Fruit fly (Drosophila melanogaster) whole organism, prepupa: ENCODE measurements around the gene Drak.

Source experiments
- CG11762 ChIP-seq: fragments of 200-800 bp; sonication (Bioruptor generic); optimal IDR thresholded peaks from 3 replicates; lab custom pipeline; 2016; ENCODE audit warnings: missing biosample characterization, missing genetic modification characterization; ENCODE audit not compliant: insufficient read depth
- CG15336 ChIP-seq: fragments of 200-800 bp; sonication (Bioruptor generic); IDR thresholded peaks from 2 replicates; pipeline ENCODE4 v1.3.6; 2022; ENCODE audit warnings: missing biosample characterization, missing genetic modification characterization
- CG6163 ChIP-seq: fragments of 200-800 bp; sonication (Bioruptor generic); IDR thresholded peaks from 3 replicates; pipeline ENCODE4 v1.3.6; 2022; ENCODE audit warnings: missing biosample characterization, missing genetic modification characterization
- CG6276 ChIP-seq: fragments of 200-800 bp; sonication (Bioruptor generic); optimal IDR thresholded peaks from 2 replicates; lab custom pipeline; 2017; ENCODE audit warnings: missing biosample characterization, mild to moderate bottlenecking, missing genetic modification characterization
- CG6854 ChIP-seq: fragments of 200-800 bp; sonication (Bioruptor generic); optimal IDR thresholded peaks from 2 replicates; lab custom pipeline; 2017; ENCODE audit warnings: missing biosample characterization, mild to moderate bottlenecking, missing genetic modification characterization
- Ets96B ChIP-seq: fragments of 200-800 bp; optimal IDR thresholded peaks from 2 replicates; lab custom pipeline; 2019; ENCODE audit warnings: missing biosample characterization, mild to moderate bottlenecking, missing genetic modification characterization, moderate library complexity
- Hr38 ChIP-seq: sonication (Bioruptor generic); optimal IDR thresholded peaks from 2 replicates; lab custom pipeline; 2016; ENCODE audit warnings: missing biosample characterization, missing genetic modification characterization
- Lpt ChIP-seq: fragments of 200-800 bp; sonication (Bioruptor generic); optimal IDR thresholded peaks from 3 replicates; lab custom pipeline; 2016; ENCODE audit warnings: missing biosample characterization, missing genetic modification characterization
- acj6 ChIP-seq: fragments of 200-800 bp; sonication (Bioruptor generic); optimal IDR thresholded peaks from 3 replicates; lab custom pipeline; 2016; ENCODE audit warnings: missing biosample characterization, missing genetic modification characterization
- dac ChIP-seq: fragments of 200-800 bp; sonication (Bioruptor generic); optimal IDR thresholded peaks from 2 replicates; lab custom pipeline; 2017; ENCODE audit warnings: missing biosample characterization, mild to moderate bottlenecking, missing genetic modification characterization
- esn ChIP-seq: fragments of 200-800 bp; sonication (Bioruptor generic); optimal IDR thresholded peaks from 2 replicates; lab custom pipeline; 2016; ENCODE audit warnings: missing biosample characterization, mild to moderate bottlenecking, missing genetic modification characterization, moderate library complexity

- TF ChIP-seq CG6854 (GFP tag; lab: Kevin White, UChicago): peak; percentile 5
- TF ChIP-seq CG11762 (GFP tag; lab: Kevin White, UChicago): no peak
- TF ChIP-seq acj6 (GFP tag; lab: Kevin White, UChicago): no peak
- TF ChIP-seq Hr38 (GFP tag; lab: Kevin White, UChicago): no peak
- peak; percentile 20 for TF ChIP-seq CG6276 (GFP tag; lab: Kevin White, UChicago)
- TF ChIP-seq CG6163 (GFP tag; lab: Robert Waterston, UW): no peak
- TF ChIP-seq Ets96B (tag; lab: Kevin White, UChicago): no peak
- no peak for TF ChIP-seq esn (GFP tag; lab: Kevin White, UChicago)
- TF ChIP-seq dac (GFP tag; lab: Kevin White, UChicago): no peak
- no peak for TF ChIP-seq Lpt (GFP tag; lab: Kevin White, UChicago)
- no peak for TF ChIP-seq CG15336 (GFP tag; lab: Robert Waterston, UW)
Observed at dm6 chrX:11523921-11524320, 31.0 kb downstream of the Drak start.
